Fruit fly (Drosophila melanogaster): ENCODE measurements around the gene Mur89F.
A peak's percentile ranks its signal among the peaks of the same experiment; 100 is the strongest.

The Mur89F gene

DNA sequence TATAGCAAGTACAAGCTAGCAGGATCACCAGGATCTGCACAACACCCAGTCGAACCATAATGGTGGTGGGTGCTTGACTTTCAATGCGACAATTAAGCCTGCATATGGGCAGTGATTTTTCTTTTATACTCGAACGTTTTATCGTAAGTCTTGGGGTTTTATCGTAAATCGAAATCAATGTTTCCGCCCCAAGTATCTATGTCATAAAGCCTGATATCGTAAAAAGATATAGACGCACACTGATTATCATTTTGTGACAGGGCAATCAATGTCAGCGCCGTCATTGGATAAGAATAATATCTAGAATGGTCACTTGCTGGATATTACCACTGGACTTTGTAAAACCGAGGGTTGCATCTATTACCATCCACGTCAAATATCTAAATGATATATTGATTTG lies 71.6 kb downstream of the Mur89F start, which contains the start of gene CG17475:
TSS of gene CG17475 (minus strand) at position 101 of the 400 bp plus-strand sequence.
- TF ChIP-seq Vsx2 (GFP tag; optimal IDR thresholded peaks at IDR 0.05; ENCODE audit: partially characterized antibody) (no peak), Abd-B (GFP tag; optimal IDR thresholded peaks at IDR 0.05) (no peak), CrebA (GFP tag; optimal IDR thresholded peaks at IDR 0.05; ENCODE audit: borderline replicate concordance) (no peak), dl (GFP tag; optimal IDR thresholded peaks at IDR 0.05; ENCODE audit: insufficient read depth in 1 of 2, partially characterized antibody in 2 of 2) (no peak), GATAd (GFP tag; optimal IDR thresholded peaks at IDR 0.05) (no peak), lola (GFP tag; optimal IDR thresholded peaks at IDR 0.05) (no peak), woc (GFP tag; optimal IDR thresholded peaks at IDR 0.05) (no peak)

dm6 chr3R:17127912-17128311 lies 74.0 kb downstream of the Mur89F start, which contains the start of gene CG31265:
Gene CG31265 (plus strand): TSS chr3R:17128212.
- TF ChIP-seq Rel (GFP tag; optimal IDR thresholded peaks at IDR 0.05) = no peak
- TF ChIP-seq Rel (tag; optimal IDR thresholded peaks at IDR 0.05) = no peak

DNA sequence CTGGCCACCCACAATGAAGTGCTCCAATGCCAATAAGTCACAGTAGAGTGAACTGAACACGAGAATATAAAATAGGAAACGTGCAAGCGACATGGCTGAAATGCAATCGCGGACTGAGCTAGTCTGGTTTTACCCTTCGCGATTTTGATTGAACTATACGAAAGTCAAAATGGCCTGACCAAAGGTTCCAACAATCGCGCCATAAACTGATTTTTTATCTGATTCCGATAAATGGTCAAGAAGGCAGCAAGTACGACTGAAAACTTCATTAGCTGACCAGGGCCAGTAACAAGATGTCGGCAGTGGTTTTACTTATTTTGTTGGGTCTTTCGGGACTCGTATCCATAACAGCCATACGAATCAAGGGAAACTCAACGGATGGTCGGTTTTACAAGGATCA lies 75.1 kb downstream of the Mur89F start, which contains the start of the genes CG17477 and CG31269:
TSS of gene CG17477 (minus strand) at position 101 of the 400 bp plus-strand sequence.
TSS of gene CG31269 (plus strand) at position 289 of the 400 bp plus-strand sequence.
- TF ChIP-seq br (GFP tag; optimal IDR thresholded peaks at IDR 0.05) = no peak
- TF ChIP-seq Hr78 (GFP tag; optimal IDR thresholded peaks at IDR 0.05) = no peak

dm6 chr3R:17125339-17126044 lies 76.4 kb downstream of the Mur89F start, which contains the start of gene cher:
Gene cher (minus strand): TSS chr3R:17125389.
- no peak for TF ChIP-seq Abd-B (GFP tag; optimal IDR thresholded peaks at IDR 0.05)
- TF ChIP-seq Myc (optimal IDR thresholded peaks at IDR 0.05) = peak; percentile 69

- TF ChIP-seq Abd-B (GFP tag; optimal IDR thresholded peaks at IDR 0.05) (no peak), GATAd (GFP tag; optimal IDR thresholded peaks at IDR 0.05) (no peak), dl (GFP tag; optimal IDR thresholded peaks at IDR 0.05; ENCODE audit: insufficient read depth in 1 of 2, partially characterized antibody in 2 of 2) (no peak), Hnf4 (GFP tag; optimal IDR thresholded peaks at IDR 0.05) (no peak), Dfd (GFP tag; optimal IDR thresholded peaks at IDR 0.05) (no peak), sage (GFP tag; optimal IDR thresholded peaks at IDR 0.05) (no peak), Myc (optimal IDR thresholded peaks at IDR 0.05) (no peak), Dif (GFP tag; optimal IDR thresholded peaks at IDR 0.05; ENCODE audit: partially characterized antibody) (no peak), lola (GFP tag; optimal IDR thresholded peaks at IDR 0.05) (no peak), Jra (GFP tag; optimal IDR thresholded peaks at IDR 0.05) (no peak)
These were observed 77.8 kb downstream of the Mur89F start, which contains the start of gene CG45079 for dm6 chr3R:17124177-17124576. Gene CG45079 (plus strand): TSS chr3R:17124477.

DNA sequence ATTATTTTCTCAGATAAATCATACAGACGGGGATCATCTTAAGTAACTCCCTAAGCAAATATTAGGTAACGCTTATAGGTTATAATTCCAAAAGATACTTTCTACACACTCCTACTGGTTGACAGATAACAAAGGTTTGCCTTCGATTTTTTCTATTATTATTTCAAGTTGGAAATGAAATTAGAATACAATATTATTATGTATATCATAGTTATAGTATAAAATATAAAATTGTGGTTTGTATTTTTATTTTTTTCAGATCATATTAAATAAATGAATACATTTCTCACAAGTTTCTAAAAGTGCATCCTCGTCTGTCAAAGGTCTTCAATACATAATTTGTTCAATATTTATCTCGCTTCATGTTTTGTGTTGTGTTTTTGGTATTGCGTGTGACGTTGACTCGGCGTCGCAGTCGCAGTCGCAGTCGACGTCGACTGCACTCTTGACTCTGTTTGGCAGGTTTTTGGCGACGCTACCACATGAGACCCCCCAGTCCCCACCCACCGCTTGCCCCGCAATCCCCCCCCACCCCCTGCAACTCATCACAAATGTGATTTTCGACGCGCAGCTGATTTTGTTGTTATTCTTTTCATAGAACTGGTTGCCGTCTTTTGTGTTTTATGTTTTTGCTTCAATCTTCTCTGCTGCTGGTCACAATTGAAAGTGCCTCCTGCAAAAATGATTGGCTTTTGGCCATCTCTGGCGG lies 79.0 kb downstream of the Mur89F start:
- TF ChIP-seq Rel (GFP tag; optimal IDR thresholded peaks at IDR 0.05) (no peak), Rel (tag; optimal IDR thresholded peaks at IDR 0.05) (peak; percentile 24), OdsH (GFP tag; optimal IDR thresholded peaks at IDR 0.05) (peak; percentile 61), Dfd (GFP tag; optimal IDR thresholded peaks at IDR 0.05) (no peak), rgr (GFP tag; optimal IDR thresholded peaks at IDR 0.05) (peak; percentile 53), sv (GFP tag; optimal IDR thresholded peaks at IDR 0.05) (no peak), jim (GFP tag; optimal IDR thresholded peaks at IDR 0.05) (no peak), Jra (GFP tag; optimal IDR thresholded peaks at IDR 0.05) (no peak), foxo (GFP tag; optimal IDR thresholded peaks at IDR 0.05) (peak in 1 of 2 experiments; percentile 78), HLH106 (tag; optimal IDR thresholded peaks at IDR 0.05) (peak; percentile 86), psq (GFP tag; optimal IDR thresholded peaks at IDR 0.05) (peak; percentile 60), h (GFP tag; optimal IDR thresholded peaks at IDR 0.05) (peak; percentile 26), Sp1 (GFP tag; optimal IDR thresholded peaks at IDR 0.05) (peak; percentile 80), ey (GFP tag; optimal IDR thresholded peaks at IDR 0.05) (peak; percentile 27), Myc (optimal IDR thresholded peaks at IDR 0.05) (no peak), dmrt93B (GFP tag; optimal IDR thresholded peaks at IDR 0.05) (peak; percentile 40), fru (GFP tag; optimal IDR thresholded peaks at IDR 0.05) (peak; percentile 61)
